Fruit fly (Drosophila melanogaster) whole organism, embryonic: ENCODE measurements around the gene beag.

ENCODE experiments used
- Adf1 ChIP-seq: fragments of 200-800 bp; sonication (Bioruptor generic); IDR thresholded peaks from 2 replicates; pipeline ENCODE4 v1.3.6; 2022; ENCODE audit warnings: missing biosample characterization, missing genetic modification characterization
- Asciz ChIP-seq: fragments of 200-800 bp; sonication (Bioruptor generic); optimal IDR thresholded peaks from 2 replicates; lab custom pipeline; 2017; ENCODE audit warnings: missing biosample characterization, mild to moderate bottlenecking, missing genetic modification characterization, missing genetic modification reagents
- B-H2 ChIP-seq: fragments of 200-800 bp; sonication (Bioruptor generic); optimal IDR thresholded peaks from 2 replicates; lab custom pipeline; 2018; ENCODE audit warnings: missing biosample characterization, mild to moderate bottlenecking, missing genetic modification characterization
- Blimp-1 ChIP-seq: fragments of 200-800 bp; sonication (Bioruptor generic); optimal IDR thresholded peaks from 3 replicates; lab custom pipeline; 2018; ENCODE audit warnings: missing biosample characterization, missing genetic modification characterization, mild to moderate bottlenecking, moderate library complexity, missing genetic modification reagents
- CG10274 ChIP-seq: fragments of 200-800 bp; sonication (Bioruptor generic); optimal IDR thresholded peaks from 3 replicates; lab custom pipeline; 2017; ENCODE audit warnings: missing biosample characterization, mild to moderate bottlenecking, missing genetic modification characterization
- CG10654 ChIP-seq: fragments of 200-800 bp; sonication (Bioruptor generic); optimal IDR thresholded peaks from 2 replicates; lab custom pipeline; 2016; ENCODE audit warnings: missing biosample characterization, missing genetic modification characterization
- CG11695 ChIP-seq: fragments of 200-800 bp; sonication (Bioruptor generic); IDR thresholded peaks from 3 replicates; pipeline ENCODE4 v1.3.6; 2022; ENCODE audit warnings: missing biosample characterization, missing genetic modification characterization
- CG14667 ChIP-seq: fragments of 200-800 bp; sonication (Bioruptor generic); IDR thresholded peaks from 2 replicates; pipeline ENCODE4 v1.3.6; 2022; ENCODE audit warnings: missing biosample characterization, missing genetic modification characterization
- CG15479 ChIP-seq: fragments of 200-800 bp; sonication (Bioruptor generic); optimal IDR thresholded peaks from 3 replicates; lab custom pipeline; 2019; ENCODE audit warnings: missing biosample characterization, mild to moderate bottlenecking, missing genetic modification characterization, moderate library complexity
- CG17802 ChIP-seq: fragments of 200-800 bp; sonication (Bioruptor generic); optimal IDR thresholded peaks from 2 replicates; lab custom pipeline; 2018; ENCODE audit warnings: missing biosample characterization, mild to moderate bottlenecking, missing genetic modification characterization, moderate library complexity
- CG2202 ChIP-seq: fragments of 200-800 bp; sonication (Bioruptor generic); optimal IDR thresholded peaks from 2 replicates; lab custom pipeline; 2018; ENCODE audit warnings: missing biosample characterization, mild to moderate bottlenecking, missing genetic modification characterization
- CG2712 ChIP-seq: fragments of 200-800 bp; optimal IDR thresholded peaks from 3 replicates; lab custom pipeline; 2019; ENCODE audit warnings: missing biosample characterization, mild to moderate bottlenecking, missing genetic modification characterization, moderate library complexity
- CG31388 ChIP-seq: fragments of 200-800 bp; sonication (Bioruptor generic); optimal IDR thresholded peaks from 2 replicates; lab custom pipeline; 2016; ENCODE audit warnings: missing biosample characterization, missing genetic modification characterization
- CG42726 ChIP-seq: fragments of 200-800 bp; sonication (Bioruptor generic); IDR thresholded peaks from 2 replicates; pipeline ENCODE4 v1.3.6; 2022; ENCODE audit warnings: missing biosample characterization, missing genetic modification characterization; ENCODE audit not compliant: partially characterized antibody
- CG6683 ChIP-seq: fragments of 200-800 bp; sonication (Bioruptor generic); optimal IDR thresholded peaks from 2 replicates; lab custom pipeline; 2017; ENCODE audit warnings: missing biosample characterization, mild to moderate bottlenecking, missing genetic modification characterization, missing genetic modification reagents
- CG7372 ChIP-seq: fragments of 200-800 bp; sonication (Bioruptor generic); IDR thresholded peaks from 2 replicates; pipeline ENCODE4 v1.3.6; 2022; ENCODE audit warnings: missing biosample characterization, missing genetic modification characterization
- CG7786 ChIP-seq: fragments of 200-800 bp; sonication (Bioruptor generic); optimal IDR thresholded peaks from 2 replicates; lab custom pipeline; 2016; ENCODE audit warnings: missing biosample characterization, missing genetic modification characterization
- CG8281 ChIP-seq: fragments of 200-800 bp; sonication (Bioruptor generic); optimal IDR thresholded peaks from 2 replicates; lab custom pipeline; 2018; ENCODE audit warnings: missing biosample characterization, mild to moderate bottlenecking, missing genetic modification characterization, moderate library complexity
- CG8924 ChIP-seq: fragments of 200-800 bp; optimal IDR thresholded peaks from 3 replicates; lab custom pipeline; 2019; ENCODE audit warnings: missing biosample characterization, mild to moderate bottlenecking, missing genetic modification characterization, moderate library complexity
- CG9817 ChIP-seq: fragments of 200-800 bp; sonication (Bioruptor generic); optimal IDR thresholded peaks from 2 replicates; lab custom pipeline; 2018; ENCODE audit warnings: missing biosample characterization, mild to moderate bottlenecking, missing genetic modification characterization, moderate library complexity
- Dad ChIP-seq: fragments of 200-800 bp; sonication (Bioruptor generic); optimal IDR thresholded peaks from 3 replicates; lab custom pipeline; 2016; ENCODE audit warnings: missing biosample characterization, missing genetic modification characterization
- Dbx ChIP-seq: fragments of 200-800 bp; sonication (Bioruptor generic); IDR thresholded peaks from 3 replicates; pipeline ENCODE4 v1.3.6; 2022; ENCODE audit warnings: missing biosample characterization, missing genetic modification characterization
- E2f1 ChIP-seq: fragments of 200-800 bp; sonication (Bioruptor generic); IDR thresholded peaks from 2 replicates; pipeline ENCODE4 v1.3.6; 2022; ENCODE audit warnings: missing biosample characterization, missing genetic modification characterization
- HLH4C ChIP-seq: fragments of 200-800 bp; sonication (Bioruptor generic); IDR thresholded peaks from 3 replicates; pipeline ENCODE4 v1.3.6; 2022; ENCODE audit warnings: missing biosample characterization, missing genetic modification characterization; ENCODE audit not compliant: partially characterized antibody
- NFAT ChIP-seq: fragments of 200-800 bp; sonication (Bioruptor generic); IDR thresholded peaks from 2 replicates; pipeline ENCODE4 v1.3.6; 2022; ENCODE audit warnings: missing biosample characterization, missing genetic modification characterization
- Opbp ChIP-seq: fragments of 200-800 bp; sonication (Bioruptor generic); IDR thresholded peaks from 3 replicates; pipeline ENCODE4 v1.3.6; 2022; ENCODE audit warnings: missing biosample characterization, missing genetic modification characterization; ENCODE audit not compliant: partially characterized antibody
- Sox102F ChIP-seq: fragments of 200-800 bp; sonication (Bioruptor generic); optimal IDR thresholded peaks from 2 replicates; lab custom pipeline; 2018; ENCODE audit warnings: missing biosample characterization, mild to moderate bottlenecking, missing genetic modification characterization, moderate library complexity
- Trl ChIP-seq, 3 experiments: fragments of >200 bp in 2 of 3; fragments of 200-800 bp in 1 of 3; sonication (Bioruptor generic) in 1 of 3; optimal IDR thresholded peaks; 2 replicates in 1 of 3; 3 replicates in 2 of 3; lab custom pipeline; 2016 to 2017; ENCODE audit warnings: missing biosample characterization in 1 of 3, missing genetic modification characterization in 1 of 3
- btn ChIP-seq: fragments of 200-800 bp; sonication (Bioruptor generic); optimal IDR thresholded peaks from 2 replicates; lab custom pipeline; 2016; ENCODE audit warnings: missing biosample characterization, missing genetic modification characterization
- chif ChIP-seq, 2 experiments: fragments of 200-800 bp; sonication (Bioruptor generic); optimal IDR thresholded peaks; 3 replicates each; lab custom pipeline; 2016; ENCODE audit warnings: missing biosample characterization in 2 of 2, missing genetic modification characterization in 2 of 2
- dysf ChIP-seq: fragments of 200-800 bp; sonication (Bioruptor generic); IDR thresholded peaks from 3 replicates; pipeline ENCODE4 v1.3.6; 2022; ENCODE audit warnings: missing biosample characterization, missing genetic modification characterization
- eve ChIP-seq, 2 experiments: fragments of >200 bp; optimal IDR thresholded peaks; 2 replicates each; lab custom pipeline; 2017; ENCODE audit warnings: missing biosample characterization in 2 of 2, missing genetic modification characterization in 2 of 2
- fru ChIP-seq: fragments of >200 bp; optimal IDR thresholded peaks from 2 replicates; lab custom pipeline; 2017
- grau ChIP-seq: fragments of 200-800 bp; optimal IDR thresholded peaks from 3 replicates; lab custom pipeline; 2019; ENCODE audit warnings: missing biosample characterization, mild to moderate bottlenecking, missing genetic modification characterization, moderate library complexity
- gsb-n ChIP-seq: fragments of 200-800 bp; sonication (Bioruptor generic); optimal IDR thresholded peaks from 3 replicates; lab custom pipeline; 2018; ENCODE audit warnings: missing biosample characterization, mild to moderate bottlenecking, missing genetic modification characterization
- hth ChIP-seq: fragments of >200 bp; optimal IDR thresholded peaks from 2 replicates; lab custom pipeline; 2017; ENCODE audit warnings: inconsistent platforms
- kni ChIP-seq: fragments of 200-800 bp; sonication (Bioruptor generic); optimal IDR thresholded peaks from 3 replicates; lab custom pipeline; 2017; ENCODE audit warnings: mild to moderate bottlenecking, missing biosample characterization, missing genetic modification reagents, missing genetic modification characterization
- lola ChIP-seq, 3 experiments: fragments of >200 bp in 2 of 3; fragments of 200-800 bp in 1 of 3; sonication (Bioruptor generic) in 1 of 3; optimal IDR thresholded peaks; 2 replicates each; lab custom pipeline; 2017 to 2019; ENCODE audit warnings: missing biosample characterization in 3 of 3, missing genetic modification characterization in 3 of 3, mild to moderate bottlenecking in 1 of 3, moderate library complexity in 1 of 3
- nau ChIP-seq: fragments of 200-800 bp; sonication (Bioruptor generic); optimal IDR thresholded peaks from 3 replicates; lab custom pipeline; 2017; ENCODE audit warnings: missing biosample characterization, mild to moderate bottlenecking, missing genetic modification characterization, missing genetic modification reagents
- nom ChIP-seq: fragments of 200-800 bp; sonication (Bioruptor generic); optimal IDR thresholded peaks from 2 replicates; lab custom pipeline; 2017; ENCODE audit warnings: missing biosample characterization, missing genetic modification characterization, mild to moderate bottlenecking, moderate library complexity, missing genetic modification reagents
- phol ChIP-seq: fragments of 200-800 bp; sonication (Bioruptor generic); optimal IDR thresholded peaks from 3 replicates; lab custom pipeline; 2018; ENCODE audit warnings: missing biosample characterization, mild to moderate bottlenecking, missing genetic modification characterization, moderate library complexity
- ranshi ChIP-seq: fragments of 200-800 bp; sonication (Bioruptor generic); IDR thresholded peaks from 2 replicates; pipeline ENCODE4 v1.3.6; 2022; ENCODE audit warnings: missing biosample characterization, missing genetic modification characterization
- scrt ChIP-seq: fragments of 200-800 bp; sonication (Bioruptor generic); optimal IDR thresholded peaks from 2 replicates; lab custom pipeline; 2018; ENCODE audit warnings: missing biosample characterization, mild to moderate bottlenecking, missing genetic modification characterization, moderate library complexity
- sens-2 ChIP-seq: fragments of 200-800 bp; sonication (Bioruptor generic); IDR thresholded peaks from 2 replicates; pipeline ENCODE4 v1.3.6; 2022; ENCODE audit warnings: missing biosample characterization, missing genetic modification characterization
- ssp ChIP-seq: fragments of 200-800 bp; sonication (Bioruptor generic); IDR thresholded peaks from 2 replicates; pipeline ENCODE4 v1.3.6; 2022; ENCODE audit warnings: missing biosample characterization, missing genetic modification characterization
- tio ChIP-seq: fragments of 200-800 bp; sonication (Bioruptor generic); optimal IDR thresholded peaks from 2 replicates; lab custom pipeline; 2017; ENCODE audit warnings: missing biosample characterization, missing genetic modification characterization, inconsistent platforms
- tll ChIP-seq, 2 experiments: fragments of 200-800 bp in 1 of 2; fragments of >200 bp in 1 of 2; sonication (Bioruptor generic) in 1 of 2; optimal IDR thresholded peaks; 2 replicates each; lab custom pipeline; 2017 to 2019; ENCODE audit warnings: missing biosample characterization in 2 of 2, missing genetic modification characterization in 2 of 2, mild to moderate bottlenecking in 1 of 2, moderate library complexity in 1 of 2
- toy ChIP-seq: fragments of 200-800 bp; sonication (Bioruptor generic); IDR thresholded peaks from 2 replicates; pipeline ENCODE4 v1.3.6; 2022; ENCODE audit warnings: missing biosample characterization, missing genetic modification characterization
- usp ChIP-seq: fragments of >200 bp; optimal IDR thresholded peaks from 2 replicates; lab custom pipeline; 2017; ENCODE audit warnings: missing biosample characterization, missing genetic modification characterization

Gene beag

dm6 chr3R:9054442-9055118 lies 10.3 kb downstream of the beag start (continued):
- TF ChIP-seq Opbp (GFP tag; lab: Robert Waterston, UW), result no peak
- TF ChIP-seq CG8924 (tag; lab: Kevin White, UChicago), result peak; percentile 62
- TF ChIP-seq E2f1, result no peak
- TF ChIP-seq CG9817 (tag; lab: Kevin White, UChicago), result peak; percentile 72
- no peak for TF ChIP-seq CG7786 (GFP tag; lab: Kevin White, UChicago)
- peak; percentile 24 for TF ChIP-seq CG6683 (GFP tag; lab: Kevin White, UChicago)
- TF ChIP-seq scrt, result peak; percentile 65
- no peak for TF ChIP-seq btn (GFP tag; lab: Kevin White, UChicago)
- peak; percentile 0 for TF ChIP-seq nom (GFP tag; lab: Kevin White, UChicago)
- TF ChIP-seq tll (GFP tag; optimal IDR thresholded peaks at IDR 0.05; lab: Kevin White, UChicago), result peak in 1 of 2 experiments; percentile 51
- TF ChIP-seq CG31388 (GFP tag; lab: Kevin White, UChicago), result peak; percentile 30
- peak; percentile 88 for TF ChIP-seq CG15479
- TF ChIP-seq sens-2 (GFP tag; lab: Robert Waterston, UW), result no peak
- peak; percentile 85 for TF ChIP-seq Sox102F (GFP tag; lab: Kevin White, UChicago)
- peak; percentile 63 for TF ChIP-seq Asciz (GFP tag; lab: Kevin White, UChicago)
- TF ChIP-seq nau (GFP tag; lab: Kevin White, UChicago), result peak; percentile 80
- no peak for TF ChIP-seq CG11695
- TF ChIP-seq CG10274 (GFP tag; lab: Kevin White, UChicago), result no peak
- TF ChIP-seq lola (GFP tag; optimal IDR thresholded peaks at IDR 0.05; lab: Kevin White, UChicago), result peak in 1 of 3 experiments; percentile 9
- no peak for TF ChIP-seq chif (GFP tag; optimal IDR thresholded peaks at IDR 0.05; lab: Kevin White, UChicago)
- no peak for TF ChIP-seq NFAT (GFP tag; lab: Robert Waterston, UW)
- peak; percentile 22 for TF ChIP-seq gsb-n (tag; lab: Kevin White, UChicago)
- TF ChIP-seq CG14667 (GFP tag; lab: Robert Waterston, UW), result no peak
- no peak for TF ChIP-seq eve (GFP tag; optimal IDR thresholded peaks at IDR 0.05; lab: Kevin White, UChicago)
- TF ChIP-seq CG17802 (tag; lab: Kevin White, UChicago), result peak; percentile 53
- TF ChIP-seq Adf1, result no peak
- peak; percentile 65 for TF ChIP-seq phol (tag; lab: Kevin White, UChicago)
- peak; percentile 3 for TF ChIP-seq CG2202
- no peak for TF ChIP-seq toy
- TF ChIP-seq kni (GFP tag; lab: Kevin White, UChicago), result peak; percentile 66
- no peak for TF ChIP-seq CG8281 (tag; lab: Kevin White, UChicago)
- peak; percentile 37 for TF ChIP-seq tio
- TF ChIP-seq Blimp-1, result peak; percentile 76
- no peak for TF ChIP-seq B-H2 (GFP tag; lab: Kevin White, UChicago)
- peak; percentile 70 for TF ChIP-seq CG2712
- TF ChIP-seq Dad (GFP tag; lab: Kevin White, UChicago), result no peak
- TF ChIP-seq usp (GFP tag; lab: Kevin White, UChicago), result no peak
- peak; percentile 28 to 87 for TF ChIP-seq Trl (optimal IDR thresholded peaks at IDR 0.05; lab: Kevin White, UChicago)
- TF ChIP-seq Trl (GFP tag; optimal IDR thresholded peaks at IDR 0.05; lab: Kevin White, UChicago), result no peak
- peak; percentile 59 for TF ChIP-seq grau (tag; lab: Kevin White, UChicago)
- no peak for TF ChIP-seq CG7372
- peak; percentile 25 for TF ChIP-seq CG10654
- TF ChIP-seq Dbx (GFP tag; lab: Robert Waterston, UW), result no peak
- no peak for TF ChIP-seq HLH4C (GFP tag; lab: Robert Waterston, UW)
- TF ChIP-seq hth, result no peak
- no peak for TF ChIP-seq CG42726
- TF ChIP-seq dysf (GFP tag; lab: Robert Waterston, UW), result no peak
- TF ChIP-seq fru (lab: Kevin White, UChicago), result no peak
- TF ChIP-seq ranshi (GFP tag; lab: Robert Waterston, UW), result no peak
- TF ChIP-seq ssp (GFP tag; lab: Robert Waterston, UW), result no peak
